Fruit fly (Drosophila melanogaster): ENCODE measurements around the gene cal1.

The cal1 gene

DNA sequence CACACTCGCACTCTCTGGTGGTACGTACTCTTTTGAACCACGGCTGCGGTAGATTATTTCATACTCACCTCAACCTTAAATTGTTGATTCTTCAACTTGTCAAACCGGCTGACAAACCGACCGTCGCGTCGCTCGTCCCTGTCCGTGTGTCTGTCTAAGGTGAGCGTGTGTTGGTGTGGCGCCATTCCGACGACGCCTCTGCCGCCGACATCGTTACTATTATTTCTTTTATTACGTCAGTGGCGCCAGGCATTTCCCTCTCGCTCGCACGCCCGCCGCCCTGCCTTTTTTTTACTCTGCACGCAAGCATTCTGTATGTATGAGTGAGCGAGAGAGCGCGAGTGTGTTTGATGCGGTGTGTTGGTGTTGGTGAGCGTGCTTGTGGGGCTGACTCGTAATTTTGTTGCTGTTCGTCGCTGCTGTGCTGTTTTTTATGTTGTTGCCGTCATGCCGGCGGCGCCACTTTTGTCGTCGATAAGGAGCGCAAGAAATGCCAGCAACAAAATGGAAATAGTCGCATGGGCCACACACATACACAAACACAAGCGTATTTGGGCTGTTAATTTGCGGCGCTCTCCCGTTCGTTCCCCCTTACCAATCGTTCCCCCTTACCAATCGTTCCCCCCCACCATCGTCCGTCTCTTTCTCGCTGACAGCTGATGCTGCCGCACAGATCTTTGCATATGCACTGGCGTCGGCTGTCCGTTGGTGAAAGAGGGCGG lies 31.7 kb upstream of the cal1 start (continued):
- peak; percentile 65 for TF ChIP-seq CG9139 (GFP tag; optimal IDR thresholded peaks at IDR 0.05)
- TF ChIP-seq CG6808 (GFP tag; optimal IDR thresholded peaks at IDR 0.05) = peak; percentile 69
- peak; percentile 91 for TF ChIP-seq fkh (GFP tag; optimal IDR thresholded peaks at IDR 0.05)
- peak; percentile 88 to 99 for TF ChIP-seq ss (GFP tag; optimal IDR thresholded peaks at IDR 0.05)
- TF ChIP-seq CG6276 (GFP tag; optimal IDR thresholded peaks at IDR 0.05) = peak; percentile 63
- peak; percentile 68 for TF ChIP-seq Eip78C (GFP tag)
- peak; percentile 64 for TF ChIP-seq CG16779 (tag; optimal IDR thresholded peaks at IDR 0.05)
- peak; percentile 99 for TF ChIP-seq vri (GFP tag; optimal IDR thresholded peaks at IDR 0.05)
- peak; percentile 84 for TF ChIP-seq dsx (GFP tag; optimal IDR thresholded peaks at IDR 0.05; ENCODE audit: poor library complexity, severe bottlenecking)
- TF ChIP-seq CG32006 (GFP tag; optimal IDR thresholded peaks at IDR 0.05) = peak; percentile 34
- TF ChIP-seq CG11294 (GFP tag; IDR thresholded peaks at IDR 0.05) = no peak
- no peak for TF ChIP-seq CG34406 (GFP tag; optimal IDR thresholded peaks at IDR 0.05)
- TF ChIP-seq acj6 (GFP tag; optimal IDR thresholded peaks at IDR 0.05) = no peak
- no peak for TF ChIP-seq Met (GFP tag; optimal IDR thresholded peaks at IDR 0.05)
- TF ChIP-seq cyc (GFP tag; optimal IDR thresholded peaks at IDR 0.05) = no peak
- peak; percentile 13 for TF ChIP-seq dac (GFP tag; optimal IDR thresholded peaks at IDR 0.05)
- peak; percentile 55 for TF ChIP-seq Eip75B (GFP tag; optimal IDR thresholded peaks at IDR 0.05)
- no peak for TF ChIP-seq Eip93F (GFP tag; optimal IDR thresholded peaks at IDR 0.05)
- TF ChIP-seq achi (GFP tag; optimal IDR thresholded peaks at IDR 0.05) = no peak
- TF ChIP-seq net (GFP tag; optimal IDR thresholded peaks at IDR 0.05) = peak; percentile 56
- no peak for TF ChIP-seq Sox14 (GFP tag; optimal IDR thresholded peaks at IDR 0.05)
- TF ChIP-seq fd59A (GFP tag; optimal IDR thresholded peaks at IDR 0.05) = peak; percentile 5

dm6 chr3R:17056905-17057251 lies 31.2 kb upstream of the cal1 start:
- TF ChIP-seq Ets96B (tag; optimal IDR thresholded peaks at IDR 0.05) (peak; percentile 49), salr (GFP tag; optimal IDR thresholded peaks at IDR 0.05) (peak in 1 of 2 experiments; percentile 47), CG34406 (GFP tag; optimal IDR thresholded peaks at IDR 0.05) (peak; percentile 28), spab (GFP tag; optimal IDR thresholded peaks at IDR 0.05) (peak; percentile 44), CG3032 (tag; optimal IDR thresholded peaks at IDR 0.05) (peak; percentile 55), CG6276 (GFP tag; optimal IDR thresholded peaks at IDR 0.05) (no peak), Eip75B (GFP tag; optimal IDR thresholded peaks at IDR 0.05) (peak; percentile 21), topi (GFP tag; optimal IDR thresholded peaks at IDR 0.05) (peak; percentile 20), Met (GFP tag; optimal IDR thresholded peaks at IDR 0.05) (peak; percentile 46), CG15336 (GFP tag; IDR thresholded peaks at IDR 0.05) (no peak), Sox14 (GFP tag; optimal IDR thresholded peaks at IDR 0.05) (peak; percentile 46), pdm3 (GFP tag; optimal IDR thresholded peaks at IDR 0.05) (peak; percentile 52), CG8119 (GFP tag; IDR thresholded peaks at IDR 0.05) (peak; percentile 20; the same call in 1 of the 3 replicates), CG4318 (GFP tag; optimal IDR thresholded peaks at IDR 0.05) (peak; percentile 53), Hr4 (GFP tag; optimal IDR thresholded peaks at IDR 0.05) (peak; percentile 65), Sox102F (GFP tag; optimal IDR thresholded peaks at IDR 0.05) (no peak), Eip78C (GFP tag) (peak; percentile 89), CG32006 (GFP tag; optimal IDR thresholded peaks at IDR 0.05) (peak; percentile 73), eg (GFP tag; IDR thresholded peaks at IDR 0.05) (peak; percentile 32; the same call in 1 of the 3 replicates), CG3919 (GFP tag; optimal IDR thresholded peaks at IDR 0.05) (peak; percentile 55), lz (GFP tag; optimal IDR thresholded peaks at IDR 0.05) (no peak), ss (GFP tag; optimal IDR thresholded peaks at IDR 0.05) (no peak), fd59A (GFP tag; optimal IDR thresholded peaks at IDR 0.05) (peak; percentile 47), CG6163 (GFP tag; IDR thresholded peaks at IDR 0.05) (peak; percentile 39; the same call in 1 of the 3 replicates), Hr39 (GFP tag; optimal IDR thresholded peaks at IDR 0.05) (peak; percentile 1), CG9139 (GFP tag; optimal IDR thresholded peaks at IDR 0.05) (no peak), achi (GFP tag; optimal IDR thresholded peaks at IDR 0.05) (peak; percentile 29), CG10669 (GFP tag; optimal IDR thresholded peaks at IDR 0.05) (peak; percentile 53), OdsH (GFP tag; optimal IDR thresholded peaks at IDR 0.05) (peak; percentile 53), CG10631 (GFP tag; optimal IDR thresholded peaks at IDR 0.05) (peak; percentile 62), CG11902 (GFP tag; optimal IDR thresholded peaks at IDR 0.05) (peak; percentile 17), svp (GFP tag) (peak; percentile 29), Blimp-1 (GFP tag; optimal IDR thresholded peaks at IDR 0.05) (no peak), cyc (GFP tag; optimal IDR thresholded peaks at IDR 0.05) (peak; percentile 20), acj6 (GFP tag; optimal IDR thresholded peaks at IDR 0.05) (peak; percentile 35), Lpt (GFP tag; optimal IDR thresholded peaks at IDR 0.05) (no peak), Ets21C (GFP tag; optimal IDR thresholded peaks at IDR 0.05) (peak; percentile 2), CG6808 (GFP tag; optimal IDR thresholded peaks at IDR 0.05) (peak; percentile 59)

Measured in whole organism, prepupa.